Worm (Caenorhabditis elegans) whole organism, L1 larva: ENCODE measurements around the gene ZK154.1.
A peak's percentile ranks its signal among the peaks of the same experiment; 100 is the strongest.

Source experiments
- C16A3.4 ChIP-seq: fragments of 150-350 bp; optimal IDR thresholded peaks from 2 replicates; lab custom pipeline; 2014; ENCODE audit warnings: missing biosample characterization, missing genetic modification characterization
- C34B4.2 ChIP-seq: sonication (generic microtip); optimal IDR thresholded peaks from 2 replicates; lab custom pipeline; 2017; ENCODE audit warnings: mild to moderate bottlenecking, missing genetic modification characterization, missing compliant biosample characterization
- aha-1 ChIP-seq: fragments of 150-350 bp; optimal IDR thresholded peaks from 2 replicates; lab custom pipeline; 2014; ENCODE audit warnings: missing biosample characterization, missing genetic modification characterization
- ceh-63 ChIP-seq: fragments of 200-800 bp; sonication (Bioruptor generic); optimal IDR thresholded peaks from 2 replicates; lab custom pipeline; 2018; ENCODE audit warnings: mild to moderate bottlenecking, missing genetic modification characterization, missing compliant biosample characterization
- ceh-88 ChIP-seq: fragments of 200-800 bp; sonication (Bioruptor generic); IDR thresholded peaks from 2 replicates; pipeline ENCODE4 v1.3.6; 2022; ENCODE audit warnings: missing genetic modification characterization, missing compliant biosample characterization
- ces-1 ChIP-seq: fragments of 150-350 bp; optimal IDR thresholded peaks from 2 replicates; lab custom pipeline; 2014; ENCODE audit warnings: missing biosample characterization, missing genetic modification reagents, missing genetic modification characterization
- dpl-1 ChIP-seq, 3 experiments: fragments of 150-350 bp in 2 of 3; sonication (generic microtip) in 1 of 3; optimal IDR thresholded peaks; 2 replicates each; lab custom pipeline; 2014 to 2017; ENCODE audit warnings: missing biosample characterization in 3 of 3, missing genetic modification characterization in 3 of 3, missing genetic modification reagents in 3 of 3
- dsc-1 ChIP-seq: sonication (generic microtip); optimal IDR thresholded peaks from 2 replicates; lab custom pipeline; 2016; ENCODE audit warnings: mild to moderate bottlenecking, missing genetic modification characterization, missing compliant biosample characterization
- efl-1 ChIP-seq, 4 experiments: fragments of 150-350 bp; optimal IDR thresholded peaks in 3 of 4; peaks in 1 of 4; 1 replicate in 1 of 4; 2 replicates in 3 of 4; lab custom pipeline; 2014; ENCODE audit warnings: missing biosample characterization in 2 of 4, missing genetic modification characterization in 2 of 4, missing genetic modification reagents in 2 of 4
- efl-3 ChIP-seq: fragments of 200-800 bp; sonication (Bioruptor generic); optimal IDR thresholded peaks from 2 replicates; lab custom pipeline; 2018; ENCODE audit warnings: mild to moderate bottlenecking, missing genetic modification characterization, missing compliant biosample characterization
- egl-13 ChIP-seq: sonication (generic microtip); optimal IDR thresholded peaks from 2 replicates; lab custom pipeline; 2016; ENCODE audit warnings: missing genotype, missing genetic modification reagents, missing genetic modification characterization, missing compliant biosample characterization
- elt-2 ChIP-seq: sonication (generic microtip); optimal IDR thresholded peaks from 2 replicates; lab custom pipeline; 2016; ENCODE audit warnings: missing genetic modification characterization, mild to moderate bottlenecking, inconsistent platforms, missing compliant biosample characterization, missing genetic modification reagents
- fkh-10 ChIP-seq: sonication (generic microtip); optimal IDR thresholded peaks from 2 replicates; lab custom pipeline; 2017; ENCODE audit warnings: missing biosample characterization, missing genetic modification reagents, missing genetic modification characterization
- fkh-8 ChIP-seq: sonication (generic microtip); optimal IDR thresholded peaks from 2 replicates; lab custom pipeline; 2016; ENCODE audit warnings: mild to moderate bottlenecking, missing genetic modification characterization, missing compliant biosample characterization
- grh-1 ChIP-seq: fragments of 200-800 bp; sonication (Bioruptor generic); IDR thresholded peaks from 2 replicates; pipeline ENCODE4 v1.3.6; 2022; ENCODE audit warnings: missing genetic modification reagents, missing genetic modification characterization, missing compliant biosample characterization
- hlh-17 ChIP-seq: fragments of 200-800 bp; sonication (Bioruptor generic); optimal IDR thresholded peaks from 2 replicates; lab custom pipeline; 2018; ENCODE audit warnings: missing genetic modification characterization, mild to moderate bottlenecking, missing compliant biosample characterization, moderate library complexity, borderline replicate concordance
- hlh-4 ChIP-seq: sonication (generic microtip); optimal IDR thresholded peaks from 2 replicates; lab custom pipeline; 2016; ENCODE audit warnings: mild to moderate bottlenecking, missing genetic modification characterization, missing compliant biosample characterization
- hpl-2 ChIP-seq: fragments of 150-350 bp; optimal IDR thresholded peaks from 2 replicates; lab custom pipeline; 2014; ENCODE audit warnings: missing biosample characterization, missing genetic modification reagents, missing genetic modification characterization
- isw-1 ChIP-seq: fragments of 200-800 bp; sonication (Bioruptor generic); IDR thresholded peaks from 2 replicates; pipeline ENCODE4 v1.3.6; 2022; ENCODE audit warnings: missing genetic modification characterization, missing compliant biosample characterization
- lin-14 ChIP-seq: fragments of 200-800 bp; sonication (Bioruptor generic); optimal IDR thresholded peaks from 2 replicates; lab custom pipeline; 2018; ENCODE audit warnings: mild to moderate bottlenecking, missing genetic modification characterization, moderate library complexity, missing compliant biosample characterization
- lin-35 ChIP-seq, 2 experiments: fragments of 150-350 bp; optimal IDR thresholded peaks; 2 replicates each; lab custom pipeline; 2014; ENCODE audit warnings: missing biosample characterization in 2 of 2, missing genetic modification characterization in 2 of 2, missing genetic modification reagents in 2 of 2
- lsy-2 ChIP-seq, 2 experiments: fragments of 150-350 bp; optimal IDR thresholded peaks; 2 replicates each; lab custom pipeline; 2014; ENCODE audit warnings: missing biosample characterization in 2 of 2, missing genetic modification characterization in 2 of 2
- mep-1 ChIP-seq: fragments of 150-350 bp; optimal IDR thresholded peaks from 2 replicates; lab custom pipeline; 2014; ENCODE audit warnings: missing biosample characterization, missing genetic modification characterization
- nhr-11 ChIP-seq: fragments of 150-350 bp; optimal IDR thresholded peaks from 2 replicates; lab custom pipeline; 2014; ENCODE audit warnings: missing biosample characterization, missing genetic modification characterization
- nhr-12 ChIP-seq: sonication (generic microtip); optimal IDR thresholded peaks from 2 replicates; lab custom pipeline; 2017; ENCODE audit warnings: missing biosample characterization, missing genetic modification characterization
- nhr-19 ChIP-seq: fragments of 200-800 bp; sonication (Bioruptor generic); conservative IDR thresholded peaks from 2 replicates; pipeline ENCODE4 v1.3.6; 2022; ENCODE audit warnings: missing genetic modification characterization, missing compliant biosample characterization
- nhr-20 ChIP-seq: sonication (generic microtip); optimal IDR thresholded peaks from 2 replicates; lab custom pipeline; 2016; ENCODE audit warnings: mild to moderate bottlenecking, missing genetic modification characterization, missing compliant biosample characterization
- nhr-28 ChIP-seq: fragments of 150-350 bp; optimal IDR thresholded peaks from 2 replicates; lab custom pipeline; 2014; ENCODE audit warnings: missing biosample characterization, missing genetic modification characterization
- nhr-47 ChIP-seq: sonication (generic microtip); optimal IDR thresholded peaks from 2 replicates; lab custom pipeline; 2016; ENCODE audit warnings: mild to moderate bottlenecking, missing genetic modification characterization, moderate library complexity, missing compliant biosample characterization
- nhr-71 ChIP-seq: sonication (generic microtip); optimal IDR thresholded peaks from 2 replicates; lab custom pipeline; 2016; ENCODE audit warnings: mild to moderate bottlenecking, missing genetic modification characterization, moderate library complexity, missing compliant biosample characterization
- nhr-76 ChIP-seq: sonication (generic microtip); optimal IDR thresholded peaks from 2 replicates; lab custom pipeline; 2017; ENCODE audit warnings: missing biosample characterization, missing genetic modification characterization
- nhr-84 ChIP-seq: sonication (generic microtip); optimal IDR thresholded peaks from 2 replicates; lab custom pipeline; 2017; ENCODE audit warnings: missing biosample characterization, missing genetic modification characterization
- nhr-85 ChIP-seq: sonication (generic microtip); peaks from one replicate; lab custom pipeline; 2016; ENCODE audit warnings: missing genetic modification characterization, inconsistent platforms, missing compliant biosample characterization
- nhr-90 ChIP-seq: sonication (generic microtip); optimal IDR thresholded peaks from 2 replicates; lab custom pipeline; 2016; ENCODE audit warnings: mild to moderate bottlenecking, missing genetic modification characterization, missing compliant biosample characterization; ENCODE audit not compliant: poor library complexity
- rnt-1 ChIP-seq: sonication (generic microtip); optimal IDR thresholded peaks from 2 replicates; lab custom pipeline; 2016; ENCODE audit warnings: mild to moderate bottlenecking, missing genetic modification characterization, moderate library complexity, missing compliant biosample characterization
- sox-4 ChIP-seq: sonication (generic microtip); optimal IDR thresholded peaks from 2 replicates; lab custom pipeline; 2016; ENCODE audit warnings: missing genetic modification characterization, missing compliant biosample characterization
- sptf-1 ChIP-seq: fragments of 150-350 bp; optimal IDR thresholded peaks from 2 replicates; lab custom pipeline; 2014; ENCODE audit warnings: missing biosample characterization, missing genetic modification characterization
- sup-37 ChIP-seq: fragments of 200-800 bp; sonication (Bioruptor generic); optimal IDR thresholded peaks from 2 replicates; lab custom pipeline; 2018; ENCODE audit warnings: mild to moderate bottlenecking, missing genetic modification characterization, missing compliant biosample characterization
- swsn-7 ChIP-seq: sonication (generic microtip); optimal IDR thresholded peaks from 2 replicates; lab custom pipeline; 2016; ENCODE audit warnings: missing genetic modification characterization, missing compliant biosample characterization
- tlp-1 ChIP-seq: fragments of 150-350 bp; optimal IDR thresholded peaks from 2 replicates; lab custom pipeline; 2014; ENCODE audit warnings: missing biosample characterization, missing genetic modification characterization
- unc-30 ChIP-seq: sonication (generic microtip); optimal IDR thresholded peaks from 2 replicates; lab custom pipeline; 2017; ENCODE audit warnings: missing biosample characterization, missing genetic modification characterization
- vab-15 ChIP-seq: sonication (generic microtip); optimal IDR thresholded peaks from 2 replicates; lab custom pipeline; 2017; ENCODE audit warnings: missing genotype, mild to moderate bottlenecking, missing genetic modification characterization, missing compliant biosample characterization
- xbp-1 ChIP-seq: sonication (generic microtip); optimal IDR thresholded peaks from 2 replicates; lab custom pipeline; 2016; ENCODE audit warnings: missing genetic modification characterization, missing compliant biosample characterization
- zag-1 ChIP-seq: fragments of 150-350 bp; optimal IDR thresholded peaks from 2 replicates; lab custom pipeline; 2014; ENCODE audit warnings: missing biosample characterization, missing genetic modification characterization
- zip-4 ChIP-seq: fragments of 200-800 bp; sonication (Bioruptor generic); optimal IDR thresholded peaks from 2 replicates; lab custom pipeline; 2018; ENCODE audit warnings: mild to moderate bottlenecking, missing genetic modification characterization, moderate library complexity, missing compliant biosample characterization

Gene ZK154.1

DNA sequence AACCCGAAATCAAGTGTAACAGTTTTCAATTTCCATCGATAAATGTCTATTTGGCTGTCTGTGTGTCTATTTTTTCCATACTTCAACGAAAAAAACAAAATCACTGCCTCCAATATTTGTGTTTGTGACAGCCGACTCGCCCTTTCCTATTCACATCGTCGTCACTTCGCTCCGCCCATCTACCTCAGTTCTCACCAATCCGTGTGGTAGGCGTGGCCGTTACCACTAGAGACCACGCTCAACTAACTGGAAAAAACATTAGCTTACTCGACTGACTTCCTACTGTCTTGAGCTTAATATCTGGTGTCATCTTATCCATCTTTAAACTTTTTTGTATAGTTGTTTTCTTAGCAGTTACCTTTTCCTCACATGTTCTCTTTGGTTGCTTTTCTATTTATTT lies 34.0 kb upstream of the ZK154.1 start:
- no peak for TF ChIP-seq elt-2
- no peak for TF ChIP-seq efl-1 (optimal IDR thresholded peaks at IDR 0.05; lab: Kevin White, UChicago)
- no peak for TF ChIP-seq efl-1 (GFP tag; optimal IDR thresholded peaks at IDR 0.05 in 1 of 2; lab: Kevin White, UChicago)
- peak; percentile 65 for TF ChIP-seq nhr-85
- no peak for TF ChIP-seq sptf-1

- TF ChIP-seq efl-1 (optimal IDR thresholded peaks at IDR 0.05; lab: Kevin White, UChicago) (no peak), efl-1 (GFP tag; optimal IDR thresholded peaks at IDR 0.05 in 1 of 2; lab: Kevin White, UChicago) (peak in 1 of 2 experiments; percentile 63), ces-1 (GFP tag; lab: Kevin White, UChicago) (no peak)
Measured at ce11 chrX:7750084-7750483, 29.3 kb upstream of the ZK154.1 start.

ce11 chrX:7752770-7753169 lies 26.6 kb upstream of the ZK154.1 start, which contains the start of gene deg-1:
Gene deg-1 (plus strand): TSS chrX:7753070.
- TF ChIP-seq aha-1 (tag; lab: Kevin White, UChicago), result no peak
- no peak for TF ChIP-seq zag-1 (tag; lab: Kevin White, UChicago)
- no peak for TF ChIP-seq nhr-71 (tag; lab: Kevin White, UChicago)
- TF ChIP-seq xbp-1 (tag; lab: Kevin White, UChicago), result no peak
- TF ChIP-seq nhr-20 (tag; lab: Kevin White, UChicago), result no peak
- TF ChIP-seq nhr-76, result no peak
- no peak for TF ChIP-seq lin-14 (GFP tag; lab: Kevin White, UChicago)
- TF ChIP-seq hpl-2 (GFP tag; lab: Kevin White, UChicago), result no peak
- no peak for TF ChIP-seq unc-30 (tag; lab: Kevin White, UChicago)
- no peak for TF ChIP-seq nhr-12 (tag; lab: Kevin White, UChicago)

- TF ChIP-seq nhr-19 (peak; percentile 50), tlp-1 (no peak), fkh-8 (tag; lab: Kevin White, UChicago) (no peak), nhr-11 (no peak), swsn-7 (peak; percentile 26), mep-1 (tag; lab: Kevin White, UChicago) (peak; percentile 55), hpl-2 (GFP tag; lab: Kevin White, UChicago) (peak; percentile 20), nhr-28 (no peak), aha-1 (tag; lab: Kevin White, UChicago) (no peak), unc-30 (tag; lab: Kevin White, UChicago) (no peak), nhr-85 (peak; percentile 94), xbp-1 (tag; lab: Kevin White, UChicago) (peak; percentile 4), sup-37 (GFP tag; lab: Kevin White, UChicago) (no peak), ces-1 (GFP tag; lab: Kevin White, UChicago) (no peak), grh-1 (GFP tag; lab: Robert Waterston, UW) (peak; percentile 37; the same call in 1 of the 2 replicates), vab-15 (tag; lab: Kevin White, UChicago) (no peak), ceh-63 (GFP tag; lab: Kevin White, UChicago) (no peak), hlh-4 (tag; lab: Kevin White, UChicago) (no peak), dpl-1 (GFP tag; optimal IDR thresholded peaks at IDR 0.05; lab: Kevin White, UChicago) (no peak), isw-1 (GFP tag; lab: Robert Waterston, UW) (no peak), efl-3 (GFP tag; lab: Kevin White, UChicago) (no peak), lin-35 (GFP tag; optimal IDR thresholded peaks at IDR 0.05; lab: Kevin White, UChicago) (peak in 1 of 2 experiments; percentile 44), hlh-17 (GFP tag; lab: Kevin White, UChicago) (no peak), rnt-1 (tag; lab: Kevin White, UChicago) (peak; percentile 27), zip-4 (GFP tag; lab: Kevin White, UChicago) (no peak), nhr-47 (tag; lab: Kevin White, UChicago) (peak; percentile 53), C34B4.2 (tag; lab: Kevin White, UChicago) (no peak), C16A3.4 (tag; lab: Kevin White, UChicago) (peak; percentile 38), nhr-84 (tag; lab: Kevin White, UChicago) (no peak), sox-4 (tag; lab: Kevin White, UChicago) (no peak), nhr-90 (tag; lab: Kevin White, UChicago) (peak; percentile 61), lsy-2 (tag; optimal IDR thresholded peaks at IDR 0.05; lab: Kevin White, UChicago) (peak in 1 of 2 experiments; percentile 13), egl-13 (tag; lab: Kevin White, UChicago) (no peak), sptf-1 (no peak), ceh-88 (GFP tag; lab: Robert Waterston, UW) (no peak), dsc-1 (tag; lab: Kevin White, UChicago) (no peak), fkh-10 (GFP tag; lab: Kevin White, UChicago) (no peak)
Measured at ce11 chrX:7773714-7774318, 5.6 kb upstream of the ZK154.1 start.
